Fruit fly (Drosophila melanogaster) whole organism: ENCODE data around the gene Hasp.

ENCODE experiments used
- psq ChIP-seq: fragments of >200 bp; optimal IDR thresholded peaks from 2 replicates; lab custom pipeline; 2017
- usp ChIP-seq: fragments of >200 bp; optimal IDR thresholded peaks from 2 replicates; lab custom pipeline; 2017; ENCODE audit warnings: missing biosample characterization, missing genetic modification characterization, mixed read lengths

- TF ChIP-seq psq (no peak), usp (no peak)
Measured at dm6 chr2L:19543010-19543564, 26.1 kb upstream of the Hasp start.
